Fruit fly (Drosophila melanogaster): Measurements from ENCODE around the gene Sytbeta.

Gene Sytbeta

dm6 chr3L:14974513-14974912, 90.3 kb downstream of the Sytbeta start, which contains the start of gene Ocho:
Ocho (plus strand) TSS chr3L:14974848.
- TF ChIP-seq salr (GFP tag; optimal IDR thresholded peaks at IDR 0.05): no peak
- TF ChIP-seq Eip78C (GFP tag): peak; percentile 42
- peak; percentile 11 for TF ChIP-seq esn (GFP tag; optimal IDR thresholded peaks at IDR 0.05)
- TF ChIP-seq CG31627 (GFP tag; optimal IDR thresholded peaks at IDR 0.05): peak; percentile 3
- TF ChIP-seq vri (GFP tag; optimal IDR thresholded peaks at IDR 0.05): no peak

dm6 chr3L:14973251-14973625, 91.5 kb downstream of the Sytbeta start:
- TF ChIP-seq CG8632 (GFP tag; optimal IDR thresholded peaks at IDR 0.05): no peak
- no peak for TF ChIP-seq CG34406 (GFP tag; optimal IDR thresholded peaks at IDR 0.05)
- TF ChIP-seq CG31627 (GFP tag; optimal IDR thresholded peaks at IDR 0.05): no peak
- peak in 1 of 2 experiments; percentile 4 for TF ChIP-seq ss (GFP tag; optimal IDR thresholded peaks at IDR 0.05)
- TF ChIP-seq svp (GFP tag): peak; percentile 45
- peak; percentile 11 for TF ChIP-seq CG3919 (GFP tag; optimal IDR thresholded peaks at IDR 0.05)
- no peak for TF ChIP-seq fkh (GFP tag; optimal IDR thresholded peaks at IDR 0.05)
- no peak for TF ChIP-seq Lpt (GFP tag; optimal IDR thresholded peaks at IDR 0.05)
- no peak for TF ChIP-seq fd85E (GFP tag; optimal IDR thresholded peaks at IDR 0.05)
- TF ChIP-seq CG6792 (GFP tag; optimal IDR thresholded peaks at IDR 0.05): no peak
- TF ChIP-seq Sox102F (GFP tag; optimal IDR thresholded peaks at IDR 0.05): peak; percentile 10
- no peak for TF ChIP-seq Gug (GFP tag; IDR thresholded peaks at IDR 0.05)
- TF ChIP-seq topi (GFP tag; optimal IDR thresholded peaks at IDR 0.05): no peak
- TF ChIP-seq dac (GFP tag; optimal IDR thresholded peaks at IDR 0.05): no peak
- no peak for TF ChIP-seq Eip75B (GFP tag; optimal IDR thresholded peaks at IDR 0.05)
- TF ChIP-seq Eip78C (GFP tag): peak; percentile 65
- TF ChIP-seq OdsH (GFP tag; optimal IDR thresholded peaks at IDR 0.05): no peak
- TF ChIP-seq CG10631 (GFP tag; optimal IDR thresholded peaks at IDR 0.05): peak; percentile 0
- TF ChIP-seq CG6163 (GFP tag; IDR thresholded peaks at IDR 0.05): peak; percentile 48; the same call in 1 of the 3 replicates
- TF ChIP-seq cyc (GFP tag; optimal IDR thresholded peaks at IDR 0.05): no peak
- no peak for TF ChIP-seq spab (GFP tag; optimal IDR thresholded peaks at IDR 0.05)
- TF ChIP-seq CG6276 (GFP tag; optimal IDR thresholded peaks at IDR 0.05): no peak
- TF ChIP-seq CG9139 (GFP tag; optimal IDR thresholded peaks at IDR 0.05): no peak
- TF ChIP-seq CG11294 (GFP tag; IDR thresholded peaks at IDR 0.05): no peak
- peak; percentile 77 for TF ChIP-seq Blimp-1 (GFP tag; optimal IDR thresholded peaks at IDR 0.05)
- peak; percentile 39 for TF ChIP-seq CG1621 (tag; optimal IDR thresholded peaks at IDR 0.05)
- peak; percentile 3 for TF ChIP-seq dsx (GFP tag; optimal IDR thresholded peaks at IDR 0.05; ENCODE audit: poor library complexity, severe bottlenecking)
- peak; percentile 47 for TF ChIP-seq Eip93F (GFP tag; optimal IDR thresholded peaks at IDR 0.05)
- TF ChIP-seq CG10669 (GFP tag; optimal IDR thresholded peaks at IDR 0.05): no peak
- TF ChIP-seq eg (GFP tag; IDR thresholded peaks at IDR 0.05): no peak
- TF ChIP-seq fd59A (GFP tag; optimal IDR thresholded peaks at IDR 0.05): no peak
- no peak for TF ChIP-seq CG7368 (GFP tag; optimal IDR thresholded peaks at IDR 0.05)
- TF ChIP-seq acj6 (GFP tag; optimal IDR thresholded peaks at IDR 0.05): no peak
- no peak for TF ChIP-seq esn (GFP tag; optimal IDR thresholded peaks at IDR 0.05)

- TF ChIP-seq Sox15 (GFP tag; optimal IDR thresholded peaks at IDR 0.05): no peak
- TF ChIP-seq acj6 (GFP tag; optimal IDR thresholded peaks at IDR 0.05): no peak
- TF ChIP-seq CG6808 (GFP tag; optimal IDR thresholded peaks at IDR 0.05): no peak
- TF ChIP-seq CG6276 (GFP tag; optimal IDR thresholded peaks at IDR 0.05): no peak
- 0 out of 3 replicates have a peak, but pooled peaks have one; percentile 6 for TF ChIP-seq CG6163 (GFP tag; IDR thresholded peaks at IDR 0.05)
- no peak for TF ChIP-seq CG10669 (GFP tag; optimal IDR thresholded peaks at IDR 0.05)
- TF ChIP-seq svp (GFP tag): peak; percentile 42
These were observed 92.0 kb downstream of the Sytbeta start, which contains the start of gene Brd for dm6 chr3L:14972625-14973250. Brd (plus strand) TSS chr3L:14972667.
